Fruit fly (Drosophila melanogaster) whole organism, embryonic: Measurements from ENCODE around the gene CG44005.

Experiments used
- Bgb ChIP-seq: fragments of 200-800 bp; sonication (Bioruptor generic); IDR thresholded peaks from 2 replicates; pipeline ENCODE4 v1.3.6; 2022; ENCODE audit warnings: missing biosample characterization, missing genetic modification characterization; ENCODE audit not compliant: partially characterized antibody
- CG10565 ChIP-seq: fragments of 200-800 bp; sonication (Bioruptor generic); optimal IDR thresholded peaks from 3 replicates; lab custom pipeline; 2016; ENCODE audit warnings: missing biosample characterization, mild to moderate bottlenecking, missing genetic modification characterization
- CG12219 ChIP-seq: fragments of 200-800 bp; sonication (Bioruptor generic); optimal IDR thresholded peaks from 3 replicates; lab custom pipeline; 2018; ENCODE audit warnings: missing biosample characterization, mild to moderate bottlenecking, missing genetic modification characterization
- CG12659 ChIP-seq: fragments of 200-800 bp; sonication (Bioruptor generic); optimal IDR thresholded peaks from 3 replicates; lab custom pipeline; 2017; ENCODE audit warnings: mild to moderate bottlenecking, missing biosample characterization, missing genetic modification reagents, missing genetic modification characterization
- CG13123 ChIP-seq: fragments of 200-800 bp; sonication (Bioruptor generic); optimal IDR thresholded peaks from 2 replicates; lab custom pipeline; 2016; ENCODE audit warnings: missing biosample characterization, missing genetic modification characterization
- CG13287 ChIP-seq: fragments of 200-800 bp; sonication (Bioruptor generic); IDR thresholded peaks from 2 replicates; pipeline ENCODE4 v1.3.6; 2022; ENCODE audit warnings: missing biosample characterization, missing genetic modification characterization; ENCODE audit not compliant: partially characterized antibody
- CG13296 ChIP-seq: fragments of 200-800 bp; sonication (Bioruptor generic); optimal IDR thresholded peaks from 3 replicates; lab custom pipeline; 2018; ENCODE audit warnings: missing biosample characterization, mild to moderate bottlenecking, missing genetic modification characterization
- CG13424 ChIP-seq: fragments of 200-800 bp; sonication (Bioruptor generic); optimal IDR thresholded peaks from 2 replicates; lab custom pipeline; 2019; ENCODE audit warnings: missing biosample characterization, mild to moderate bottlenecking, missing genetic modification characterization, moderate library complexity
- CG13775 ChIP-seq: fragments of 200-800 bp; sonication (Bioruptor generic); optimal IDR thresholded peaks from 3 replicates; lab custom pipeline; 2017; ENCODE audit warnings: missing biosample characterization, mild to moderate bottlenecking, missing genetic modification characterization
- CG1792 ChIP-seq: fragments of 200-800 bp; sonication (Bioruptor generic); optimal IDR thresholded peaks from 2 replicates; lab custom pipeline; 2016; ENCODE audit warnings: missing biosample characterization, missing genetic modification characterization
- CG18476 ChIP-seq: fragments of 200-800 bp; sonication (Bioruptor generic); optimal IDR thresholded peaks from 2 replicates; lab custom pipeline; 2016; ENCODE audit warnings: missing biosample characterization, mild to moderate bottlenecking, missing genetic modification characterization
- CG2116 ChIP-seq: fragments of 200-800 bp; sonication (Bioruptor generic); optimal IDR thresholded peaks from 3 replicates; lab custom pipeline; 2018; ENCODE audit warnings: missing biosample characterization, mild to moderate bottlenecking, missing genetic modification characterization
- CG2120 ChIP-seq: fragments of 200-800 bp; sonication (Bioruptor generic); optimal IDR thresholded peaks from 3 replicates; lab custom pipeline; 2016; ENCODE audit warnings: missing biosample characterization, missing genetic modification characterization
- CG31388 ChIP-seq: fragments of 200-800 bp; sonication (Bioruptor generic); optimal IDR thresholded peaks from 2 replicates; lab custom pipeline; 2016; ENCODE audit warnings: missing biosample characterization, missing genetic modification characterization
- CG3407 ChIP-seq: fragments of 200-800 bp; sonication (Bioruptor generic); optimal IDR thresholded peaks from 2 replicates; lab custom pipeline; 2018; ENCODE audit warnings: missing biosample characterization, mild to moderate bottlenecking, missing genetic modification characterization
- CG4730 ChIP-seq: fragments of 200-800 bp; sonication (Bioruptor generic); IDR thresholded peaks from 2 replicates; pipeline ENCODE4 v1.3.6; 2022; ENCODE audit warnings: missing biosample characterization, missing genetic modification characterization
- CG6854 ChIP-seq: fragments of 200-800 bp; sonication (Bioruptor generic); optimal IDR thresholded peaks from 3 replicates; lab custom pipeline; 2017; ENCODE audit warnings: missing biosample characterization, mild to moderate bottlenecking, missing genetic modification characterization
- CG7271 ChIP-seq: fragments of 200-800 bp; sonication (Bioruptor generic); optimal IDR thresholded peaks from 2 replicates; lab custom pipeline; 2018; ENCODE audit warnings: missing biosample characterization, mild to moderate bottlenecking, missing genetic modification characterization, moderate library complexity
- CG8290 ChIP-seq, 3 experiments: fragments of 200-800 bp; sonication (Bioruptor generic); optimal IDR thresholded peaks; 2 replicates each; lab custom pipeline; 2016 to 2019; ENCODE audit warnings: missing biosample characterization in 3 of 3, missing genetic modification characterization in 3 of 3, mild to moderate bottlenecking in 2 of 3, moderate library complexity in 1 of 3
- CG9215 ChIP-seq: fragments of 200-800 bp; sonication (Bioruptor generic); IDR thresholded peaks from 2 replicates; pipeline ENCODE4 v1.3.6; 2022; ENCODE audit warnings: missing biosample characterization, missing genetic modification characterization
- CkIIα-i1 ChIP-seq: fragments of 200-800 bp; sonication (Bioruptor generic); IDR thresholded peaks from 2 replicates; pipeline ENCODE4 v1.3.6; 2022; ENCODE audit warnings: missing biosample characterization, missing genetic modification characterization
- Doc3 ChIP-seq: fragments of 200-800 bp; sonication (Bioruptor generic); IDR thresholded peaks from 3 replicates; pipeline ENCODE4 v1.3.6; 2022; ENCODE audit warnings: missing biosample characterization, missing genetic modification characterization; ENCODE audit not compliant: partially characterized antibody
- Eip74EF ChIP-seq, 2 experiments: fragments of 200-800 bp in 1 of 2; fragments of >200 bp in 1 of 2; sonication (Bioruptor generic) in 1 of 2; optimal IDR thresholded peaks; 2 replicates each; lab custom pipeline; 2017 to 2019; ENCODE audit warnings: missing biosample characterization in 2 of 2, missing genetic modification characterization in 2 of 2, mild to moderate bottlenecking in 1 of 2, moderate library complexity in 1 of 2
- Hr78 ChIP-seq, 2 experiments: fragments of 200-800 bp in 1 of 2; fragments of >200 bp in 1 of 2; sonication (Bioruptor generic) in 1 of 2; optimal IDR thresholded peaks; 2 replicates each; lab custom pipeline; 2017 to 2019; ENCODE audit warnings: missing biosample characterization in 2 of 2, missing genetic modification characterization in 2 of 2, mild to moderate bottlenecking in 1 of 2, moderate library complexity in 1 of 2
- Jarid2 ChIP-seq: fragments of 200-800 bp; sonication (Bioruptor generic); optimal IDR thresholded peaks from 3 replicates; lab custom pipeline; 2017; ENCODE audit warnings: mild to moderate bottlenecking, missing biosample characterization, missing genetic modification reagents, missing genetic modification characterization
- Lhr ChIP-seq: fragments of 200-800 bp; sonication (Bioruptor generic); optimal IDR thresholded peaks from 3 replicates; lab custom pipeline; 2017; ENCODE audit warnings: mild to moderate bottlenecking, missing biosample characterization, missing genetic modification reagents, missing genetic modification characterization
- Neu2 ChIP-seq: fragments of 200-800 bp; sonication (Bioruptor generic); optimal IDR thresholded peaks from 3 replicates; lab custom pipeline; 2016; ENCODE audit warnings: missing biosample characterization, missing genetic modification characterization, borderline replicate concordance
- Ptx1 ChIP-seq: fragments of 200-800 bp; sonication (Bioruptor generic); IDR thresholded peaks from 2 replicates; pipeline ENCODE4 v1.3.6; 2022; ENCODE audit warnings: missing biosample characterization, missing genetic modification characterization
- ac ChIP-seq: fragments of 200-800 bp; sonication (Bioruptor generic); optimal IDR thresholded peaks from 3 replicates; lab custom pipeline; 2017; ENCODE audit warnings: missing biosample characterization, mild to moderate bottlenecking, missing genetic modification characterization
- bbx ChIP-seq: fragments of 200-800 bp; sonication (Bioruptor generic); IDR thresholded peaks from 2 replicates; pipeline ENCODE4 v1.3.6; 2022; ENCODE audit warnings: missing biosample characterization, missing genetic modification characterization; ENCODE audit not compliant: partially characterized antibody
- bcd ChIP-seq: fragments of 200-800 bp; sonication (Bioruptor generic); optimal IDR thresholded peaks from 2 replicates; lab custom pipeline; 2017; ENCODE audit warnings: missing biosample characterization, mild to moderate bottlenecking, missing genetic modification characterization
- bigmax ChIP-seq: fragments of 200-800 bp; sonication (Bioruptor generic); optimal IDR thresholded peaks from 2 replicates; lab custom pipeline; 2018; ENCODE audit warnings: missing biosample characterization, mild to moderate bottlenecking, missing genetic modification characterization
- cas ChIP-seq: fragments of 200-800 bp; sonication (Bioruptor generic); IDR thresholded peaks from 2 replicates; pipeline ENCODE4 v1.3.6; 2022; ENCODE audit warnings: missing biosample characterization, missing genetic modification characterization
- disco-r ChIP-seq: fragments of 200-800 bp; sonication (Bioruptor generic); optimal IDR thresholded peaks from 2 replicates; lab custom pipeline; 2016; ENCODE audit warnings: missing biosample characterization, missing genetic modification characterization
- en ChIP-seq: fragments of 200-800 bp; sonication (Bioruptor generic); optimal IDR thresholded peaks from 2 replicates; lab custom pipeline; 2016; ENCODE audit warnings: missing biosample characterization, missing genetic modification characterization
- eyg ChIP-seq: fragments of 200-800 bp; sonication (Bioruptor generic); optimal IDR thresholded peaks from 3 replicates; lab custom pipeline; 2016; ENCODE audit warnings: missing biosample characterization, missing genetic modification characterization
- insv ChIP-seq, 2 experiments: fragments of 200-800 bp; sonication (Bioruptor generic); optimal IDR thresholded peaks; 3 replicates each; lab custom pipeline; 2016 to 2018; ENCODE audit warnings: missing biosample characterization in 2 of 2, missing genetic modification characterization in 2 of 2
- lilli ChIP-seq: fragments of 200-800 bp; sonication (Bioruptor generic); optimal IDR thresholded peaks from 3 replicates; lab custom pipeline; 2016; ENCODE audit warnings: missing biosample characterization, missing genetic modification characterization
- lmd ChIP-seq: fragments of 200-800 bp; sonication (Bioruptor generic); IDR thresholded peaks from 2 replicates; pipeline ENCODE4 v1.3.6; 2022; ENCODE audit warnings: missing biosample characterization, missing genetic modification characterization
- nom ChIP-seq: fragments of 200-800 bp; sonication (Bioruptor generic); optimal IDR thresholded peaks from 2 replicates; lab custom pipeline; 2017; ENCODE audit warnings: missing biosample characterization, missing genetic modification characterization, mild to moderate bottlenecking, moderate library complexity, missing genetic modification reagents
- onecut ChIP-seq: fragments of 200-800 bp; sonication (Bioruptor generic); IDR thresholded peaks from 2 replicates; pipeline ENCODE4 v1.3.6; 2022; ENCODE audit warnings: missing biosample characterization, missing genetic modification characterization
- salm ChIP-seq: fragments of 200-800 bp; sonication (Bioruptor generic); optimal IDR thresholded peaks from 2 replicates; lab custom pipeline; 2018; ENCODE audit warnings: missing biosample characterization, mild to moderate bottlenecking, missing genetic modification characterization
- sens ChIP-seq: fragments of 200-800 bp; sonication (Bioruptor generic); peaks from one replicate; lab custom pipeline; 2016; ENCODE audit warnings: missing biosample characterization, missing genetic modification characterization
- shn ChIP-seq: fragments of 200-800 bp; sonication (Bioruptor generic); optimal IDR thresholded peaks from 3 replicates; lab custom pipeline; 2016; ENCODE audit warnings: missing biosample characterization, missing genetic modification characterization
- tll ChIP-seq, 2 experiments: fragments of 200-800 bp in 1 of 2; fragments of >200 bp in 1 of 2; sonication (Bioruptor generic) in 1 of 2; optimal IDR thresholded peaks; 2 replicates each; lab custom pipeline; 2017 to 2019; ENCODE audit warnings: missing biosample characterization in 2 of 2, missing genetic modification characterization in 2 of 2, mild to moderate bottlenecking in 1 of 2, moderate library complexity in 1 of 2
- zen ChIP-seq: fragments of 200-800 bp; sonication (Bioruptor generic); optimal IDR thresholded peaks from 3 replicates; lab custom pipeline; 2018; ENCODE audit warnings: missing biosample characterization, mild to moderate bottlenecking, missing genetic modification characterization, moderate library complexity

The CG44005 gene

DNA sequence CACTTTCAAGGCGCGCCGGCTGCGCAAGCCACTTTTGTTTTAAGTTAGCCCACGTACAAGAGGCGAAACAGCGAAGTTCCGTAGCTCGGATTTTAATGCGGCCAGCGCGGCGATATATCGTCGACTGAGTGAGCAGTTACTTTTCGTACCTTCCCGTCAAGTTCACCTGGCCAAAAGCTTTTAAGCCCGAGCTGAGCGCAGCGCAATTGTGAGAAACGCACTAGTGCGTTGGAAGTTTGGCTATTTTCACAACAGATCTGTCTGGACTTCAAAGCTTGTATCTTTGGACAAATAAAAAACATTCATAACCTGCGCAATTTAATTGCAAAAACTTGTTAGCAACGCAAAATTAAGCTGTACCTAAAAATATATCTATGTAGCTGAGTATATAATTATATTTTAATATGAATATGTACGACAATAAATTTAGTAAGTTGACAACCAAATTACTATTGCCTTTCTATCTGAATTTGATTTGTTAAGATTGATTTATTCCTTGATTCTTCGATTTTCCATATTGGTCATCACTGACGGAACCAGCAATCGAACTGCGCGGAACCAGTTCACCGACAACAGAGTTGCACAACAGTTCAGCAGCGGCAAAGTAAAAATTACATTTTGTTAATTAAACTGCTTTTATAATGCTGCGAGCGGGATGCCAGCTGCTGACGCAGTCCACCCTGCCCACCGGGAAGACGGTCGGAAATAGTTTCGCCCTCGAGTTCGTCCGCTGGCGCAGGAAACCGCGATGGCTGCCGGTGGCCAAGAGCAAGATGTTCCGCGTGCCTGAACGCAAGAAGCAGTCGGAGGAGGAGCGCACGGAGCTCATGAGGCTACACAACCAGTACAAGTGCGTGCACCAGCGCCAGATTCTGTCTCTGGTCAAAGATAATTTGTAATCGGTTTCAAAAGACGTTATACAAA, 34.4 kb upstream of the CG44005 start, which contains the start of the genes CG13698 and mRpS26 (continued):
- no peak for TF ChIP-seq disco-r (GFP tag; lab: Kevin White, UChicago)
- TF ChIP-seq lmd (GFP tag; lab: Robert Waterston, UW): peak; percentile 40; the same call in 1 of the 2 replicates
- peak; percentile 43; the same call in 1 of the 2 replicates for TF ChIP-seq onecut (GFP tag; lab: Robert Waterston, UW)
- TF ChIP-seq lilli (GFP tag; lab: Kevin White, UChicago): peak; percentile 71
- no peak for TF ChIP-seq shn (GFP tag; lab: Kevin White, UChicago)
- no peak for TF ChIP-seq bigmax (GFP tag; lab: Kevin White, UChicago)
- TF ChIP-seq en (GFP tag; lab: Kevin White, UChicago): no peak
- TF ChIP-seq sens: peak; percentile 91
- peak; percentile 77 for TF ChIP-seq CG2120 (GFP tag; lab: Kevin White, UChicago)
- 0 out of 2 replicates have a peak, but pooled peaks have one; percentile 22 for TF ChIP-seq CG4730 (GFP tag; lab: Robert Waterston, UW)
- peak; percentile 84 for TF ChIP-seq CG13424 (tag; lab: Kevin White, UChicago)
- TF ChIP-seq CG12219 (GFP tag; lab: Kevin White, UChicago): peak; percentile 36
- TF ChIP-seq CG13296: peak; percentile 72
- TF ChIP-seq CG9215 (GFP tag; lab: Robert Waterston, UW): peak; percentile 4; the same call in 1 of the 2 replicates
- peak; percentile 0; the same call in 1 of the 2 replicates for TF ChIP-seq CG13287 (GFP tag; lab: Robert Waterston, UW)
- no peak for TF ChIP-seq Neu2
- TF ChIP-seq Lhr: peak; percentile 65
- TF ChIP-seq nom (GFP tag; lab: Kevin White, UChicago): no peak
- TF ChIP-seq CG3407 (GFP tag; lab: Kevin White, UChicago): peak; percentile 50
- TF ChIP-seq CG13123 (GFP tag; lab: Kevin White, UChicago): peak; percentile 55
- TF ChIP-seq Ptx1 (GFP tag; lab: Robert Waterston, UW): peak; percentile 78
- no peak for TF ChIP-seq Eip74EF (GFP tag; optimal IDR thresholded peaks at IDR 0.05; lab: Kevin White, UChicago)
- TF ChIP-seq CG7271: no peak
- TF ChIP-seq CG2116 (GFP tag; lab: Kevin White, UChicago): peak; percentile 96
- TF ChIP-seq eyg (GFP tag; lab: Kevin White, UChicago): no peak
- TF ChIP-seq Bgb (GFP tag; lab: Robert Waterston, UW): peak; percentile 74
- peak; percentile 79 for TF ChIP-seq CG12659 (GFP tag; lab: Kevin White, UChicago)
- TF ChIP-seq bbx (GFP tag; lab: Robert Waterston, UW): peak; percentile 67
- TF ChIP-seq tll (GFP tag; optimal IDR thresholded peaks at IDR 0.05; lab: Kevin White, UChicago): no peak
- TF ChIP-seq CG8290 (GFP tag; optimal IDR thresholded peaks at IDR 0.05; lab: Kevin White, UChicago): peak; percentile 44
- peak in 1 of 2 experiments; percentile 66 for TF ChIP-seq CG8290 (tag; optimal IDR thresholded peaks at IDR 0.05; lab: Kevin White, UChicago)
- peak; percentile 14 for TF ChIP-seq CG18476 (GFP tag; lab: Kevin White, UChicago)
- TF ChIP-seq CG10565 (GFP tag; lab: Kevin White, UChicago): no peak
- TF ChIP-seq Hr78 (GFP tag; optimal IDR thresholded peaks at IDR 0.05; lab: Kevin White, UChicago): peak in 1 of 2 experiments; percentile 40
- TF ChIP-seq bcd: peak; percentile 77
- no peak; the same call in 2 of the 3 replicates for TF ChIP-seq Doc3 (GFP tag; lab: Robert Waterston, UW)
- TF ChIP-seq salm (tag; lab: Kevin White, UChicago): no peak
- TF ChIP-seq ac (GFP tag; lab: Kevin White, UChicago): no peak
- TF ChIP-seq CkIIα-i1 (GFP tag; lab: Robert Waterston, UW): no peak
- TF ChIP-seq Jarid2 (GFP tag; lab: Kevin White, UChicago): peak; percentile 90
- no peak for TF ChIP-seq CG6854 (GFP tag; lab: Kevin White, UChicago)
- TF ChIP-seq CG1792 (GFP tag; lab: Kevin White, UChicago): no peak
- no peak for TF ChIP-seq CG31388 (GFP tag; lab: Kevin White, UChicago)
- peak; percentile 29 for TF ChIP-seq zen (tag; lab: Kevin White, UChicago)
- 0 out of 2 replicates have a peak, but pooled peaks have one; percentile 25 for TF ChIP-seq cas (GFP tag; lab: Robert Waterston, UW)
- peak; percentile 77 for TF ChIP-seq CG13775
- TF ChIP-seq insv (GFP tag; optimal IDR thresholded peaks at IDR 0.05; lab: Kevin White, UChicago): no peak
